Worm (Caenorhabditis elegans): Measurements from ENCODE around the gene toc-1.

Gene toc-1

ce11 chrIII:5290230-5290629 is 15.2 kb downstream of the toc-1 start:
- TF ChIP-seq sptf-1 (tag; optimal IDR thresholded peaks at IDR 0.05): no peak
- TF ChIP-seq zag-1 (tag; optimal IDR thresholded peaks at IDR 0.05): no peak
- TF ChIP-seq sup-37 (GFP tag; optimal IDR thresholded peaks at IDR 0.05): no peak
- no peak for TF ChIP-seq mep-1 (tag; optimal IDR thresholded peaks at IDR 0.05)
- no peak for TF ChIP-seq ets-5 (GFP tag; IDR thresholded peaks at IDR 0.05)
- no peak for TF ChIP-seq swsn-7 (tag; optimal IDR thresholded peaks at IDR 0.05)

ce11 chrIII:5291281-5291680 is 16.2 kb downstream of the toc-1 start:
- TF ChIP-seq nhr-76 (tag; optimal IDR thresholded peaks at IDR 0.05) (no peak), aly-2 (tag; optimal IDR thresholded peaks at IDR 0.05) (no peak), mab-9 (GFP tag; IDR thresholded peaks at IDR 0.05) (no peak), nhr-90 (tag; optimal IDR thresholded peaks at IDR 0.05; ENCODE audit: poor library complexity) (no peak), ceh-82 (tag; optimal IDR thresholded peaks at IDR 0.05) (no peak), pax-3 (tag; optimal IDR thresholded peaks at IDR 0.05) (no peak), nhr-11 (tag; optimal IDR thresholded peaks at IDR 0.05) (no peak), mef-2 (tag; optimal IDR thresholded peaks at IDR 0.05) (no peak), nhr-71 (tag; optimal IDR thresholded peaks at IDR 0.05) (no peak), xbp-1 (tag; optimal IDR thresholded peaks at IDR 0.05) (no peak), Y116A8C.19 (tag; optimal IDR thresholded peaks at IDR 0.05; ENCODE audit: borderline replicate concordance) (no peak)

ce11 chrIII:5294281-5294680 is 19.2 kb downstream of the toc-1 start:
- TF ChIP-seq pag-3 (tag; optimal IDR thresholded peaks at IDR 0.05; ENCODE audit: borderline replicate concordance, insufficient read depth) (no peak), vab-15 (tag; optimal IDR thresholded peaks at IDR 0.05) (no peak), aly-2 (tag; optimal IDR thresholded peaks at IDR 0.05) (no peak), rnt-1 (tag; optimal IDR thresholded peaks at IDR 0.05) (no peak), mep-1 (tag; optimal IDR thresholded peaks at IDR 0.05) (no peak), nhr-12 (tag; optimal IDR thresholded peaks at IDR 0.05) (no peak), elt-3 (tag; optimal IDR thresholded peaks at IDR 0.05) (no peak), efl-1 (optimal IDR thresholded peaks at IDR 0.05) (no peak), efl-1 (GFP tag; optimal IDR thresholded peaks at IDR 0.05 in 1 of 2) (no peak), ceh-82 (tag; optimal IDR thresholded peaks at IDR 0.05) (no peak), snpc-4 (tag; optimal IDR thresholded peaks at IDR 0.05) (no peak)

- peak; percentile 83 for TF ChIP-seq nhr-71 (tag; optimal IDR thresholded peaks at IDR 0.05)
- TF ChIP-seq mdl-1 (tag; optimal IDR thresholded peaks at IDR 0.05): peak in 1 of 2 experiments; percentile 37
- no peak for TF ChIP-seq fkh-4 (tag; optimal IDR thresholded peaks at IDR 0.05; ENCODE audit: borderline replicate concordance)
- TF ChIP-seq nhr-90 (tag; optimal IDR thresholded peaks at IDR 0.05; ENCODE audit: poor library complexity): peak; percentile 62
- TF ChIP-seq elt-2 (tag; optimal IDR thresholded peaks at IDR 0.05): peak; percentile 40
- no peak for TF ChIP-seq aha-1 (tag; optimal IDR thresholded peaks at IDR 0.05)
- TF ChIP-seq efl-3 (GFP tag; optimal IDR thresholded peaks at IDR 0.05): no peak
- peak; percentile 55 to 63 for TF ChIP-seq lsy-2 (tag; optimal IDR thresholded peaks at IDR 0.05)
- TF ChIP-seq ces-1 (GFP tag; optimal IDR thresholded peaks at IDR 0.05): no peak
- peak; percentile 81 for TF ChIP-seq lin-14 (GFP tag; optimal IDR thresholded peaks at IDR 0.05)
- peak; percentile 7 for TF ChIP-seq blmp-1 (tag; optimal IDR thresholded peaks at IDR 0.05)
- TF ChIP-seq snu-23 (GFP tag; optimal IDR thresholded peaks at IDR 0.05): peak; percentile 83
- peak; percentile 12 for TF ChIP-seq nhr-76 (tag; optimal IDR thresholded peaks at IDR 0.05)
- peak; percentile 40 for TF ChIP-seq C16A3.4 (tag; optimal IDR thresholded peaks at IDR 0.05)
- peak; percentile 39 for TF ChIP-seq ceh-63 (GFP tag; optimal IDR thresholded peaks at IDR 0.05)
- TF ChIP-seq elt-3 (tag; optimal IDR thresholded peaks at IDR 0.05): peak in 1 of 6 experiments; percentile 8
- no peak for TF ChIP-seq C04F5.9 (tag; optimal IDR thresholded peaks at IDR 0.05)
- TF ChIP-seq snpc-4 (tag; optimal IDR thresholded peaks at IDR 0.05): no peak
- peak; percentile 32 for TF ChIP-seq nhr-77 (tag; optimal IDR thresholded peaks at IDR 0.05)
- TF ChIP-seq irx-1 (tag; optimal IDR thresholded peaks at IDR 0.05): peak; percentile 33
- peak; percentile 45 to 61 for TF ChIP-seq efl-1 (optimal IDR thresholded peaks at IDR 0.05)
- peak; percentile 36 to 93 for TF ChIP-seq efl-1 (GFP tag; optimal IDR thresholded peaks at IDR 0.05 in 1 of 2)
- TF ChIP-seq mef-2 (tag; optimal IDR thresholded peaks at IDR 0.05): no peak
- no peak for TF ChIP-seq nhr-12 (tag; optimal IDR thresholded peaks at IDR 0.05)
- no peak for TF ChIP-seq lin-13 (GFP tag; optimal IDR thresholded peaks at IDR 0.05)
- TF ChIP-seq mep-1 (tag; optimal IDR thresholded peaks at IDR 0.05): peak; percentile 64
- peak; percentile 16 for TF ChIP-seq unc-86 (tag; optimal IDR thresholded peaks at IDR 0.05)
- no peak for TF ChIP-seq ama-1 (optimal IDR thresholded peaks at IDR 0.05)
- peak; percentile 28 for TF ChIP-seq fkh-8 (tag; optimal IDR thresholded peaks at IDR 0.05)
- TF ChIP-seq ceh-82 (tag; optimal IDR thresholded peaks at IDR 0.05): peak; percentile 25 to 46 (median 34)
- TF ChIP-seq lin-35 (GFP tag; optimal IDR thresholded peaks at IDR 0.05): peak; percentile 43 to 61
- no peak for TF ChIP-seq sox-4 (tag; optimal IDR thresholded peaks at IDR 0.05)
- no peak for TF ChIP-seq ceh-90 (tag; optimal IDR thresholded peaks at IDR 0.05)
These were observed 19.8 kb downstream of the toc-1 start for ce11 chrIII:5294867-5295266.

Data from whole organism, L1 larva.